Fruit fly (Drosophila melanogaster): ENCODE results near the gene CG7443.

CG7443 gene

dm6 chr3R:8336012-8336567 is 12.0 kb downstream of the CG7443 start:
- TF ChIP-seq grau (tag; optimal IDR thresholded peaks at IDR 0.05) (peak; percentile 34), CG8388 (GFP tag; optimal IDR thresholded peaks at IDR 0.05) (peak; percentile 6), Pdp1 (GFP tag; optimal IDR thresholded peaks at IDR 0.05) (peak in 1 of 2 experiments; percentile 51), fd64A (GFP tag; optimal IDR thresholded peaks at IDR 0.05) (no peak), ap (GFP tag; IDR thresholded peaks at IDR 0.05) (no peak), D19A (tag; optimal IDR thresholded peaks at IDR 0.05) (peak; percentile 17), CG14710 (tag; optimal IDR thresholded peaks at IDR 0.05) (peak; percentile 38), zen (tag; optimal IDR thresholded peaks at IDR 0.05) (peak; percentile 15), fd96Cb (tag; optimal IDR thresholded peaks at IDR 0.05) (peak; percentile 2), CG13775 (GFP tag; optimal IDR thresholded peaks at IDR 0.05) (peak; percentile 13), CoRest (tag; optimal IDR thresholded peaks at IDR 0.05) (peak; percentile 25), dmrt11E (tag; optimal IDR thresholded peaks at IDR 0.05) (peak; percentile 65), CG1647 (GFP tag; optimal IDR thresholded peaks at IDR 0.05) (no peak), CG17829 (tag; optimal IDR thresholded peaks at IDR 0.05) (peak; percentile 48), row (GFP tag; IDR thresholded peaks at IDR 0.05) (peak; percentile 30; the same call in 1 of the 3 replicates), h (optimal IDR thresholded peaks at IDR 0.05) (no peak), CG12391 (tag; optimal IDR thresholded peaks at IDR 0.05) (peak; percentile 48), CG33213 (GFP tag; optimal IDR thresholded peaks at IDR 0.05) (no peak), CG10267 (tag; optimal IDR thresholded peaks at IDR 0.05) (peak; percentile 45), Ets65A (GFP tag) (peak; percentile 9), trem (tag; optimal IDR thresholded peaks at IDR 0.05) (peak; percentile 7), CG18262 (tag; optimal IDR thresholded peaks at IDR 0.05) (peak; percentile 51), zf30C (GFP tag; optimal IDR thresholded peaks at IDR 0.05) (peak; percentile 74), prd (optimal IDR thresholded peaks at IDR 0.05) (no peak), prd (GFP tag; IDR thresholded peaks at IDR 0.05) (0 out of 3 replicates have a peak, but pooled peaks have one; percentile 19), CG2712 (tag; optimal IDR thresholded peaks at IDR 0.05) (peak; percentile 55), phol (tag; optimal IDR thresholded peaks at IDR 0.05) (peak; percentile 36), sens (GFP tag) (peak; percentile 79), CG10979 (tag; optimal IDR thresholded peaks at IDR 0.05) (peak; percentile 44), bsh (GFP tag; optimal IDR thresholded peaks at IDR 0.05) (peak in 1 of 2 experiments; percentile 1), CG4730 (GFP tag; IDR thresholded peaks at IDR 0.05) (no peak), nmo (GFP tag; optimal IDR thresholded peaks at IDR 0.05) (peak; percentile 41), CG8924 (tag; optimal IDR thresholded peaks at IDR 0.05) (peak; percentile 23), CG9727 (GFP tag; optimal IDR thresholded peaks at IDR 0.05) (peak; percentile 62), CG4404 (GFP tag; IDR thresholded peaks at IDR 0.05) (peak; percentile 39), CG7839 (tag; optimal IDR thresholded peaks at IDR 0.05) (peak; percentile 13), CG16815 (GFP tag; optimal IDR thresholded peaks at IDR 0.05) (peak; percentile 33), CG31441 (GFP tag; IDR thresholded peaks at IDR 0.05) (0 out of 2 replicates have a peak, but pooled peaks have one; percentile 26), H2.0 (GFP tag; IDR thresholded peaks at IDR 0.05) (no peak), Ravus (GFP tag; IDR thresholded peaks at IDR 0.05) (no peak), CG7556 (GFP tag; optimal IDR thresholded peaks at IDR 0.05) (peak; percentile 22), Ssrp (tag; optimal IDR thresholded peaks at IDR 0.05) (peak; percentile 30), CG33557 (GFP tag; optimal IDR thresholded peaks at IDR 0.05) (peak; percentile 47), lola (GFP tag; optimal IDR thresholded peaks at IDR 0.05) (peak in 1 of 3 experiments; percentile 61), CG15696 (tag; optimal IDR thresholded peaks at IDR 0.05) (peak; percentile 84), ash1 (GFP tag; optimal IDR thresholded peaks at IDR 0.05) (no peak), Kr (GFP tag; optimal IDR thresholded peaks at IDR 0.05) (peak; percentile 39), luna (GFP tag; optimal IDR thresholded peaks at IDR 0.05) (no peak), CG11247 (GFP tag; IDR thresholded peaks at IDR 0.05) (no peak), CG2129 (GFP tag; IDR thresholded peaks at IDR 0.05; ENCODE audit: partially characterized antibody) (no peak)
